Fruit fly (Drosophila melanogaster) whole organism, embryonic: ENCODE measurements around the gene CG15365.
A peak's percentile ranks its signal among the peaks of the same experiment; 100 is the strongest.

Experiments used
- ATbp ChIP-seq: fragments of 200-800 bp; sonication (Bioruptor generic); optimal IDR thresholded peaks from 2 replicates; lab custom pipeline; 2017; ENCODE audit warnings: missing biosample characterization, mild to moderate bottlenecking, missing genetic modification characterization, missing genetic modification reagents
- BtbVII ChIP-seq: fragments of 200-800 bp; sonication (Bioruptor generic); optimal IDR thresholded peaks from 3 replicates; lab custom pipeline; 2017; ENCODE audit warnings: missing biosample characterization, mild to moderate bottlenecking, missing genetic modification characterization
- Bteb2 ChIP-seq: fragments of 200-800 bp; sonication (Bioruptor generic); optimal IDR thresholded peaks from 2 replicates; lab custom pipeline; 2016; ENCODE audit warnings: missing biosample characterization, missing genetic modification characterization
- CG10321 ChIP-seq: fragments of 200-800 bp; sonication (Bioruptor generic); IDR thresholded peaks from 2 replicates; pipeline ENCODE4 v1.3.6; 2022; ENCODE audit warnings: missing biosample characterization, missing genetic modification characterization
- CG12942 ChIP-seq: fragments of 200-800 bp; sonication (Bioruptor generic); optimal IDR thresholded peaks from 3 replicates; lab custom pipeline; 2016; ENCODE audit warnings: missing biosample characterization, missing genetic modification characterization
- CG15073 ChIP-seq: fragments of 200-800 bp; sonication (Bioruptor generic); optimal IDR thresholded peaks from 2 replicates; lab custom pipeline; 2016; ENCODE audit warnings: missing biosample characterization, missing genetic modification characterization
- CG15269 ChIP-seq: fragments of 200-800 bp; sonication (Bioruptor generic); optimal IDR thresholded peaks from 2 replicates; lab custom pipeline; 2018; ENCODE audit warnings: missing biosample characterization, mild to moderate bottlenecking, missing genetic modification characterization, moderate library complexity
- CG17359 ChIP-seq: fragments of 200-800 bp; sonication (Bioruptor generic); optimal IDR thresholded peaks from 3 replicates; lab custom pipeline; 2018; ENCODE audit warnings: missing biosample characterization, mild to moderate bottlenecking, missing genetic modification characterization, moderate library complexity
- CG18764 ChIP-seq: fragments of 200-800 bp; sonication (Bioruptor generic); optimal IDR thresholded peaks from 3 replicates; lab custom pipeline; 2016; ENCODE audit warnings: missing biosample characterization, missing genetic modification characterization
- CG2712 ChIP-seq: fragments of 200-800 bp; optimal IDR thresholded peaks from 3 replicates; lab custom pipeline; 2019; ENCODE audit warnings: missing biosample characterization, mild to moderate bottlenecking, missing genetic modification characterization, moderate library complexity
- CG31388 ChIP-seq: fragments of 200-800 bp; sonication (Bioruptor generic); optimal IDR thresholded peaks from 2 replicates; lab custom pipeline; 2016; ENCODE audit warnings: missing biosample characterization, missing genetic modification characterization
- CG32532 ChIP-seq: fragments of 200-800 bp; sonication (Bioruptor generic); IDR thresholded peaks from 2 replicates; pipeline ENCODE4 v1.3.6; 2022; ENCODE audit warnings: missing biosample characterization, missing genetic modification characterization
- CG5180 ChIP-seq: fragments of 200-800 bp; sonication (Bioruptor generic); optimal IDR thresholded peaks from 3 replicates; lab custom pipeline; 2017; ENCODE audit warnings: missing biosample characterization, missing genetic modification characterization, mild to moderate bottlenecking, moderate library complexity, missing genetic modification reagents
- CG6765 ChIP-seq: fragments of 200-800 bp; sonication (Bioruptor generic); optimal IDR thresholded peaks from 3 replicates; lab custom pipeline; 2017; ENCODE audit warnings: missing biosample characterization, mild to moderate bottlenecking, missing genetic modification characterization
- CG7839 ChIP-seq: fragments of 200-800 bp; sonication (Bioruptor generic); optimal IDR thresholded peaks from 3 replicates; lab custom pipeline; 2018; ENCODE audit warnings: missing biosample characterization, mild to moderate bottlenecking, missing genetic modification characterization, moderate library complexity
- CG7987 ChIP-seq: fragments of 200-800 bp; sonication (Bioruptor generic); optimal IDR thresholded peaks from 2 replicates; lab custom pipeline; 2018; ENCODE audit warnings: missing biosample characterization, mild to moderate bottlenecking, missing genetic modification characterization, moderate library complexity
- CTCF ChIP-seq: fragments of 200-800 bp; sonication (Bioruptor generic); optimal IDR thresholded peaks from 2 replicates; lab custom pipeline; 2017; ENCODE audit warnings: missing biosample characterization, mild to moderate bottlenecking, missing genetic modification characterization, moderate library complexity
- CoRest ChIP-seq: fragments of 200-800 bp; sonication (Bioruptor generic); optimal IDR thresholded peaks from 3 replicates; lab custom pipeline; 2018; ENCODE audit warnings: missing biosample characterization, mild to moderate bottlenecking, missing genetic modification characterization, moderate library complexity
- Dll ChIP-seq: fragments of 200-800 bp; sonication (Bioruptor generic); IDR thresholded peaks from 4 replicates; pipeline ENCODE4 v1.3.6; 2022; ENCODE audit warnings: missing biosample characterization, missing genetic modification characterization; ENCODE audit not compliant: partially characterized antibody
- Dp ChIP-seq: fragments of 200-800 bp; sonication (Bioruptor generic); optimal IDR thresholded peaks from 2 replicates; lab custom pipeline; 2018; ENCODE audit warnings: missing biosample characterization, mild to moderate bottlenecking, missing genetic modification characterization, moderate library complexity
- Drgx ChIP-seq: fragments of 200-800 bp; sonication (Bioruptor generic); IDR thresholded peaks from 2 replicates; pipeline ENCODE4 v1.3.6; 2022; ENCODE audit warnings: missing biosample characterization, missing genetic modification characterization
- Fer1 ChIP-seq: fragments of 200-800 bp; sonication (Bioruptor generic); optimal IDR thresholded peaks from 2 replicates; lab custom pipeline; 2017; ENCODE audit warnings: missing biosample characterization, mild to moderate bottlenecking, missing genetic modification characterization
- H15 ChIP-seq: fragments of 200-800 bp; sonication (Bioruptor generic); IDR thresholded peaks from 3 replicates; pipeline ENCODE4 v1.3.6; 2022; ENCODE audit warnings: missing biosample characterization, missing genetic modification characterization
- HLH54F ChIP-seq: fragments of 200-800 bp; sonication (Bioruptor generic); optimal IDR thresholded peaks from 3 replicates; lab custom pipeline; 2016; ENCODE audit warnings: missing biosample characterization, missing genetic modification characterization
- HLHmδ ChIP-seq: fragments of 200-800 bp; sonication (Bioruptor generic); optimal IDR thresholded peaks from 2 replicates; lab custom pipeline; 2018; ENCODE audit warnings: missing biosample characterization, mild to moderate bottlenecking, missing genetic modification characterization, moderate library complexity
- HmgZ ChIP-seq: fragments of 200-800 bp; sonication (Bioruptor generic); optimal IDR thresholded peaks from 2 replicates; lab custom pipeline; 2018; ENCODE audit warnings: missing biosample characterization, mild to moderate bottlenecking, missing genetic modification characterization
- Kr ChIP-seq: fragments of 200-800 bp; sonication (Bioruptor generic); optimal IDR thresholded peaks from 2 replicates; lab custom pipeline; 2017; ENCODE audit warnings: missing biosample characterization, mild to moderate bottlenecking, missing genetic modification characterization
- Meics ChIP-seq: fragments of 200-800 bp; sonication (Bioruptor generic); optimal IDR thresholded peaks from 2 replicates; lab custom pipeline; 2017; ENCODE audit warnings: missing biosample characterization, mild to moderate bottlenecking, missing genetic modification characterization
- NC2α ChIP-seq: fragments of 200-800 bp; sonication (Bioruptor generic); optimal IDR thresholded peaks from 2 replicates; lab custom pipeline; 2016; ENCODE audit warnings: missing biosample characterization, missing genetic modification characterization
- NfI ChIP-seq: fragments of 200-800 bp; sonication (Bioruptor generic); optimal IDR thresholded peaks from 3 replicates; lab custom pipeline; 2018; ENCODE audit warnings: missing biosample characterization, mild to moderate bottlenecking, missing genetic modification characterization, moderate library complexity
- Six4 ChIP-seq: fragments of 200-800 bp; sonication (Bioruptor generic); optimal IDR thresholded peaks from 2 replicates; lab custom pipeline; 2016; ENCODE audit warnings: missing biosample characterization, missing genetic modification characterization
- Sry-β ChIP-seq: fragments of 200-800 bp; sonication (Bioruptor generic); optimal IDR thresholded peaks from 2 replicates; lab custom pipeline; 2018; ENCODE audit warnings: missing biosample characterization, mild to moderate bottlenecking, missing genetic modification characterization, moderate library complexity
- Tbp ChIP-seq: fragments of >200 bp; optimal IDR thresholded peaks from 2 replicates; lab custom pipeline; 2018; ENCODE audit warnings: missing biosample characterization, missing genetic modification characterization
- Usf ChIP-seq: fragments of 200-800 bp; sonication (Bioruptor generic); optimal IDR thresholded peaks from 2 replicates; lab custom pipeline; 2017; ENCODE audit warnings: missing genotype, missing biosample characterization, missing genetic modification characterization
- en ChIP-seq: fragments of 200-800 bp; sonication (Bioruptor generic); optimal IDR thresholded peaks from 2 replicates; lab custom pipeline; 2016; ENCODE audit warnings: missing biosample characterization, missing genetic modification characterization
- ham ChIP-seq: fragments of 200-800 bp; sonication (Bioruptor generic); IDR thresholded peaks from 2 replicates; pipeline ENCODE4 v1.3.6; 2022; ENCODE audit warnings: missing biosample characterization, missing genetic modification characterization
- her ChIP-seq: fragments of 200-800 bp; sonication (Bioruptor generic); optimal IDR thresholded peaks from 2 replicates; lab custom pipeline; 2016; ENCODE audit warnings: missing biosample characterization, missing genetic modification characterization
- jing ChIP-seq: fragments of 200-800 bp; sonication (Bioruptor generic); optimal IDR thresholded peaks from 2 replicates; lab custom pipeline; 2018; ENCODE audit warnings: missing biosample characterization, mild to moderate bottlenecking, missing genetic modification characterization
- kah ChIP-seq: fragments of 200-800 bp; sonication (Bioruptor generic); optimal IDR thresholded peaks from 2 replicates; lab custom pipeline; 2018; ENCODE audit warnings: missing biosample characterization, mild to moderate bottlenecking, missing genetic modification characterization
- ken ChIP-seq: fragments of 200-800 bp; sonication (Bioruptor generic); IDR thresholded peaks from 3 replicates; pipeline ENCODE4 v1.3.6; 2022; ENCODE audit warnings: missing biosample characterization, missing genetic modification characterization
- mld ChIP-seq: fragments of 200-800 bp; sonication (Bioruptor generic); IDR thresholded peaks from 3 replicates; pipeline ENCODE4 v1.3.6; 2022; ENCODE audit warnings: missing biosample characterization, missing genetic modification characterization; ENCODE audit not compliant: partially characterized antibody
- otp ChIP-seq: fragments of 200-800 bp; sonication (Bioruptor generic); IDR thresholded peaks from 3 replicates; pipeline ENCODE4, ENCODE4 v1.3.6; 2022; ENCODE audit warnings: missing biosample characterization, missing genetic modification characterization
- pfk ChIP-seq: fragments of 200-800 bp; sonication (Bioruptor generic); optimal IDR thresholded peaks from 2 replicates; lab custom pipeline; 2018; ENCODE audit warnings: missing biosample characterization, mild to moderate bottlenecking, missing genetic modification characterization, moderate library complexity
- phol ChIP-seq: fragments of 200-800 bp; sonication (Bioruptor generic); optimal IDR thresholded peaks from 3 replicates; lab custom pipeline; 2018; ENCODE audit warnings: missing biosample characterization, mild to moderate bottlenecking, missing genetic modification characterization, moderate library complexity
- row ChIP-seq: fragments of 200-800 bp; sonication (Bioruptor generic); IDR thresholded peaks from 3 replicates; pipeline ENCODE4 v1.3.6; 2022; ENCODE audit warnings: missing biosample characterization, missing genetic modification characterization
- slp2 ChIP-seq: fragments of 200-800 bp; sonication (Bioruptor generic); optimal IDR thresholded peaks from 2 replicates; lab custom pipeline; 2016; ENCODE audit warnings: missing biosample characterization, missing genetic modification characterization
- stc ChIP-seq: fragments of 200-800 bp; sonication (Bioruptor generic); IDR thresholded peaks from 2 replicates; pipeline ENCODE4 v1.3.6; 2022; ENCODE audit warnings: missing biosample characterization, missing genetic modification characterization
- usp ChIP-seq: fragments of >200 bp; optimal IDR thresholded peaks from 2 replicates; lab custom pipeline; 2017; ENCODE audit warnings: missing biosample characterization, missing genetic modification characterization
- yki ChIP-seq: fragments of >200 bp; optimal IDR thresholded peaks from 3 replicates; lab custom pipeline; 2018
- zen ChIP-seq: fragments of 200-800 bp; sonication (Bioruptor generic); optimal IDR thresholded peaks from 3 replicates; lab custom pipeline; 2018; ENCODE audit warnings: missing biosample characterization, mild to moderate bottlenecking, missing genetic modification characterization, moderate library complexity
- zen2 ChIP-seq: fragments of 200-800 bp; sonication (Bioruptor generic); IDR thresholded peaks from 3 replicates; pipeline ENCODE4 v1.3.6; 2022; ENCODE audit warnings: missing biosample characterization, missing genetic modification characterization; ENCODE audit not compliant: partially characterized antibody
- zf30C ChIP-seq: fragments of 200-800 bp; sonication (Bioruptor generic); optimal IDR thresholded peaks from 3 replicates; lab custom pipeline; 2018; ENCODE audit warnings: missing biosample characterization, mild to moderate bottlenecking, missing genetic modification characterization

Gene CG15365

DNA sequence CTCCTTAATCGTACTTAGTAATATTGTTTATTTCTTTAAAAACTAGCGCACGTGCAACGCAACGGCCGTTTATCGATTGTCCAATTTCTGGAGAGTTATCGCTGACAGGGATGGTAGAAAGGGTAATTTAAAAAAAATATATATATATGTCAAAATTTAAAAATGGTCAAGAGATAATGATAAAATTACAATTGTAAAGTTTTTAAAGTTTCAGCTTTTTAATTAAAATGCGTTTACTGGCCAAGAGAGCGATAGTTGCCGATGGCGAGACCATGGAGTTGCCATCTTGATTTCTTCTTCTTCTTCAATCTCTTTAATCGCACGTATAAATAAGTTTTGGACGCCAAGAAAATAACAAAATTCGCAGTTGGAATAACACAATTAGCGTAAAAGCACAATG, 13.2 kb upstream of the CG15365 start, which contains the start of the genes CG7246 and HP1b (continued):
- TF ChIP-seq CG18764 (GFP tag; lab: Kevin White, UChicago) (peak; percentile 32), Kr (no peak), NfI (GFP tag; lab: Kevin White, UChicago) (peak; percentile 62), CG7839 (tag; lab: Kevin White, UChicago) (peak; percentile 69), Tbp (GFP tag; lab: Kevin White, UChicago) (no peak), HLH54F (GFP tag; lab: Kevin White, UChicago) (peak; percentile 44), CoRest (tag; lab: Kevin White, UChicago) (peak; percentile 70), zf30C (GFP tag; lab: Kevin White, UChicago) (no peak), CG6765 (GFP tag; lab: Kevin White, UChicago) (peak; percentile 30), Six4 (peak; percentile 41), Usf (GFP tag; lab: Kevin White, UChicago) (no peak), ATbp (GFP tag; lab: Kevin White, UChicago) (peak; percentile 15), ken (peak; percentile 75), slp2 (GFP tag; lab: Kevin White, UChicago) (no peak), CG31388 (GFP tag; lab: Kevin White, UChicago) (peak; percentile 24), Fer1 (GFP tag; lab: Kevin White, UChicago) (peak; percentile 68), HLHmδ (GFP tag; lab: Kevin White, UChicago) (no peak), Sry-β (GFP tag; lab: Kevin White, UChicago) (peak; percentile 67), CG12942 (peak; percentile 56), Drgx (GFP tag; lab: Robert Waterston, UW) (peak; percentile 64), HmgZ (peak; percentile 59), BtbVII (GFP tag; lab: Kevin White, UChicago) (peak; percentile 50), her (GFP tag; lab: Kevin White, UChicago) (no peak), Dp (GFP tag; lab: Kevin White, UChicago) (peak; percentile 47), kah (no peak), Bteb2 (GFP tag; lab: Kevin White, UChicago) (peak; percentile 46), CG15269 (peak; percentile 69), CG15073 (GFP tag; lab: Kevin White, UChicago) (no peak), CG2712 (peak; percentile 82), zen (tag; lab: Kevin White, UChicago) (peak; percentile 54), mld (GFP tag; lab: Robert Waterston, UW) (no peak), CG17359 (tag; lab: Kevin White, UChicago) (peak; percentile 69), H15 (peak; percentile 66; the same call in 1 of the 3 replicates), otp (GFP tag; lab: Robert Waterston, UW) (peak; percentile 41; the same call in 1 of the 3 replicates), en (no peak), CG10321 (GFP tag; lab: Robert Waterston, UW) (no peak), CG7987 (peak; percentile 44), CG32532 (GFP tag; lab: Robert Waterston, UW) (peak; percentile 84), zen2 (peak; percentile 54; the same call in 1 of the 3 replicates), jing (no peak), pfk (GFP tag; lab: Kevin White, UChicago) (no peak), phol (tag; lab: Kevin White, UChicago) (peak; percentile 98), NC2α (GFP tag; lab: Kevin White, UChicago) (no peak), Dll (GFP tag; lab: Robert Waterston, UW) (peak; percentile 85), usp (GFP tag; lab: Kevin White, UChicago) (no peak), CG5180 (GFP tag; lab: Kevin White, UChicago) (no peak), ham (no peak), row (GFP tag; lab: Robert Waterston, UW) (peak; percentile 86), CTCF (GFP tag; lab: Kevin White, UChicago) (peak; percentile 32), yki (lab: Kevin White, UChicago) (no peak), Meics (GFP tag; lab: Kevin White, UChicago) (peak; percentile 65), stc (peak; percentile 74)
